Fruit fly (Drosophila melanogaster): ENCODE data around the gene CG11030.

The CG11030 gene

DNA sequence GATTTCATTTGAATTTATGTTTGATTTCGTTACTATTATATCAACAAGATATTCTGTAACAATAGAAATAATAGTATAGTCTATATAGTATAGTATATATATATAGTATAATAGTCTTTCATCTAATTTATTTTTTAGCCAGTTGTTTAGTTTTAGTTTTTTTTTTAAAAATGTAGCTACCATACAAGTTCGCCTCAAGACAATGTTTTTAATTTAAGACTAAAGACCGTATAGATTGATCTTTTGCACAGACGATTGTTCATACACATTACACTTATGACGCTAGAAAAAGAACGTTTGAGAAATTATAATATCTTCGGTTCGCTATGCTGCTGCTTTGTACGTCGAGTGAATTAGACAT, 75.9 kb downstream of the CG11030 start:
- no peak for TF ChIP-seq CG34406 (GFP tag; optimal IDR thresholded peaks at IDR 0.05)
- TF ChIP-seq fd85E (GFP tag; optimal IDR thresholded peaks at IDR 0.05): no peak
- TF ChIP-seq CG8119 (GFP tag; IDR thresholded peaks at IDR 0.05): no peak
- TF ChIP-seq Gug (GFP tag; IDR thresholded peaks at IDR 0.05): 0 out of 2 replicates have a peak, but pooled peaks have one; percentile 6

DNA sequence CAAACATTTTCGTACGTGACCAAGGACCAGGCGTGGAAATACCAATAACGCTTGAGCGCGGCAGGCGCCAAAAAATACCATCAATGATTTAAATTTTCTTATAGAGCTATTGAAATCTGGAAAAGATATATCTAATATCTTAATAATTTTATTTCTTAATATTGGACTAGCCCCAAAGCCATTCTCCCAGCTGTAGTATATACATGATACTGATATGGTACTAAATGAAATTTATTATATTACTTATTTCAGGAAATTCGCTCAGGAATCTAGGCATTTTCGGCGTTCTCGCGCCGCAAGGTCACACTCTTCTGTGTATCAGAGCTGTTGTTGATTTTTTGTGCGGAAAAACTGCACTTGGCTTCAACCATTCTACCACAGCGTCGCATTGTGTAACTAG, 77.5 kb downstream of the CG11030 start, which contains the start of the genes CG14005 and CG7239:
TSS of gene CG14005 (minus strand) at position 50 of the 400 bp plus-strand sequence.
TSS of gene CG7239 (plus strand) at position 295 of the 400 bp plus-strand sequence.
- peak; percentile 37 for TF ChIP-seq fkh (GFP tag; optimal IDR thresholded peaks at IDR 0.05)
- peak; percentile 8 for TF ChIP-seq esn (GFP tag; optimal IDR thresholded peaks at IDR 0.05)
- no peak for TF ChIP-seq CG32006 (GFP tag; optimal IDR thresholded peaks at IDR 0.05)

DNA sequence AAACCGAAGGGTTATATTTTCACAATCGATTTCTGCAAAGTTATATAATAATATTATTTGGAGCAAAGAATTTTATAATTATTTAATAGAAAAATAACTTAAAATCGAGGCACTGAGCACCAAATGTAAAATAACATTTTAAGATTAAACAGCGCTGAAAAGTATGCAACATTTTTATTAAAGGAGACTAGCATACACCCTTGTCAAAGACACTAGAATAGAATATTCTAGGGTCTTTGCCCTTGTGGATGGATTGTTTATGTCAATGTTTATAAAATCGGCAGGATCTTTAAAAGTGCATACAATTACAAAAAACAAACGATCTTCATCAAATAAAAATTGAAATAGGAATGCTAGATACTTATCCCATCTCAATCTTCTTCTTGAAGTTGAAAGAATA, 79.6 kb downstream of the CG11030 start:
- no peak for TF ChIP-seq salr (GFP tag; optimal IDR thresholded peaks at IDR 0.05)
- peak; percentile 57 for TF ChIP-seq svp (GFP tag)
- TF ChIP-seq OdsH (GFP tag; optimal IDR thresholded peaks at IDR 0.05): no peak
- no peak for TF ChIP-seq CG11294 (GFP tag; IDR thresholded peaks at IDR 0.05)
- no peak for TF ChIP-seq fkh (GFP tag; optimal IDR thresholded peaks at IDR 0.05)
- no peak for TF ChIP-seq cyc (GFP tag; optimal IDR thresholded peaks at IDR 0.05)
- TF ChIP-seq CG16779 (tag; optimal IDR thresholded peaks at IDR 0.05): no peak

DNA sequence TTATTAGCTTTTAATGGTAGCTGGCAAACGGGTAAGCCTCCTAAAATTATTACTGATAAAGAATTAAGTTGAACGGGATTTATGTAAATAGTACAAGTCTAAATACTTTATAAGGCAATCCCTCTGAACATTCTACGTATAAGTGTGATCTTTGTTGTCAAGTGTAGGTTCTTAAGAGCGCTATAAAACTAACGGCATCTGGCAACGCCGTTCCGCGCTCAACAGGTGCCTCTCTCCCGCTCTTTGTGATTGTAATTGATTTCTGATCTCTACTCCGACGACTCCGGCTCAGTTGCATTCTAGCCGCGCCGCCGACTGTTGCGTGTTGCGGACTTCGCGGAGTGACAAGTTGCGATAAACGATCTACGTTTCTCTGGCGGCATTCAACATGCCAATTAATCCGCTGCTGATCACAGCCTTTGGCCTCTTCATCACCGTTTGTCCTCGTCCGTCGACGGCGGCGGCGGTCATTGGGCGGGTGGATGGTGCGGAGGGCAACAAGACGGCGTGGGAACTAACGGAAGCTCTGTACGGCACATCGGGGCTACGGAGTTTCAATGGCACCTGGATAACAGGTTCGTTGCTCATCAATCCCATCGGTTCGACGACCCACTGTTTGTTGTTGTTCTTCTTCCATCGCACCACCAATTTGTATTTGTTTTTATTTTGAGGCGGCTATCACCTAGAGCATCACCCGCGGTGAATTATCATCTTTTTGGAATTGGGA, 80.8 kb downstream of the CG11030 start, which contains the start of gene CG11034:
TSS of gene CG11034 (plus strand) at position 305 of the 727 bp plus-strand sequence.
- TF ChIP-seq ss (GFP tag; optimal IDR thresholded peaks at IDR 0.05): peak in 1 of 2 experiments; percentile 46
- TF ChIP-seq CG4318 (GFP tag; optimal IDR thresholded peaks at IDR 0.05): no peak
- TF ChIP-seq Eip78C (GFP tag): peak; percentile 46
- TF ChIP-seq CG1621 (tag; optimal IDR thresholded peaks at IDR 0.05): peak; percentile 96
- no peak for TF ChIP-seq CG31627 (GFP tag; optimal IDR thresholded peaks at IDR 0.05)
- TF ChIP-seq cyc (GFP tag; optimal IDR thresholded peaks at IDR 0.05): no peak
- TF ChIP-seq CG6163 (GFP tag; IDR thresholded peaks at IDR 0.05): 0 out of 3 replicates have a peak, but pooled peaks have one; percentile 25
- TF ChIP-seq lz (GFP tag; optimal IDR thresholded peaks at IDR 0.05): peak; percentile 6
- peak; percentile 17 for TF ChIP-seq Met (GFP tag; optimal IDR thresholded peaks at IDR 0.05)
- TF ChIP-seq svp (GFP tag): peak; percentile 97
- TF ChIP-seq CG15336 (GFP tag; IDR thresholded peaks at IDR 0.05): no peak
- peak; percentile 29 for TF ChIP-seq CG3919 (GFP tag; optimal IDR thresholded peaks at IDR 0.05)
- TF ChIP-seq Hr39 (GFP tag; optimal IDR thresholded peaks at IDR 0.05): no peak
- peak; percentile 61; the same call in 2 of the 3 replicates for TF ChIP-seq eg (GFP tag; IDR thresholded peaks at IDR 0.05)
- TF ChIP-seq CG8119 (GFP tag; IDR thresholded peaks at IDR 0.05): peak; percentile 30; the same call in 1 of the 3 replicates
- TF ChIP-seq CG6854 (GFP tag; optimal IDR thresholded peaks at IDR 0.05): no peak

DNA sequence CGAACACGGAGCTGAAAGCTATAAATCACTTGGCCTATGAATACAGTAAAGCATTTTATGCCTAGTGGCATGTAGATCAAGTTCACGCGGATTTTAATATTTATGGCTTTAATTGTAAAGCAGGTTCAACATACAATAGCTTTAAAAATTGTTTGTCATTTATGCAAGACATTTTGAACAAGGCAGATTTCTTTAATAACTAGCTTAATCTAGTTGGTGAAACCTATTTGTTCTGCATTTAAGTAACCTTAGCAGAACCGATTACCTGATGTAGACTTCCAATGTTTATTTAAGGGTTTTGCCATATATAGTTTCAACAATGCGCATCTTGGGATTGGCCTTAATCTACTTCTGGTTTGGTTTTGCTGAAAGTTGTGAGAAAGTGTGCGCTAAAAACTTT, 86.8 kb downstream of the CG11030 start, which contains the start of gene CG43307:
TSS of gene CG43307 (plus strand) at position 301 of the 400 bp plus-strand sequence.
- TF ChIP-seq CG31627 (GFP tag; optimal IDR thresholded peaks at IDR 0.05): no peak
- TF ChIP-seq topi (GFP tag; optimal IDR thresholded peaks at IDR 0.05): no peak

Measured in whole organism, prepupa.